Worm (Caenorhabditis elegans): ENCODE measurements around the gene trpl-2.

trpl-2 gene

ce11 chrIV:4336139-4336851, 9.8 kb downstream of the trpl-2 start, which contains the start of the genes W03B1.3 and oac-51:
Gene W03B1.3, minus strand, starts transcription at chrIV:4336239.
Gene oac-51, plus strand, starts transcription at chrIV:4336801.
- TF ChIP-seq hmg-1.2 (GFP tag; IDR thresholded peaks at IDR 0.05) = no peak
- no peak for TF ChIP-seq ztf-25 (GFP tag; IDR thresholded peaks at IDR 0.05)
- no peak for TF ChIP-seq zim-3 (tag; optimal IDR thresholded peaks at IDR 0.05)
- no peak for TF ChIP-seq repo-1 (tag; optimal IDR thresholded peaks at IDR 0.05)
- TF ChIP-seq somi-1 (GFP tag; optimal IDR thresholded peaks at IDR 0.05) = no peak
- no peak for TF ChIP-seq ztf-22 (GFP tag; optimal IDR thresholded peaks at IDR 0.05)
- no peak for TF ChIP-seq fkh-3 (tag; optimal IDR thresholded peaks at IDR 0.05)
- no peak for TF ChIP-seq hlh-12 (tag; optimal IDR thresholded peaks at IDR 0.05)
- no peak for TF ChIP-seq attf-5 (GFP tag; optimal IDR thresholded peaks at IDR 0.05)
- TF ChIP-seq lsl-1 (GFP tag; optimal IDR thresholded peaks at IDR 0.05) = no peak
- no peak for TF ChIP-seq let-607 (tag; optimal IDR thresholded peaks at IDR 0.05)
- TF ChIP-seq ceh-58 (GFP tag; IDR thresholded peaks at IDR 0.05) = no peak
- no peak for TF ChIP-seq mel-28 (tag; optimal IDR thresholded peaks at IDR 0.05; ENCODE audit: borderline replicate concordance)
- TF ChIP-seq nhr-179 (tag; optimal IDR thresholded peaks at IDR 0.05) = no peak
- TF ChIP-seq pbrm-1 (GFP tag; IDR thresholded peaks at IDR 0.05) = no peak
- TF ChIP-seq unc-62 (GFP tag; optimal IDR thresholded peaks at IDR 0.05) = no peak
- no peak for TF ChIP-seq K11D2.4 (GFP tag; IDR thresholded peaks at IDR 0.05)

- TF ChIP-seq attf-5 (GFP tag; optimal IDR thresholded peaks at IDR 0.05) (no peak), bed-1 (GFP tag; IDR thresholded peaks at IDR 0.05) (no peak), athp-1 (tag; optimal IDR thresholded peaks at IDR 0.05) (no peak), unc-62 (GFP tag; optimal IDR thresholded peaks at IDR 0.05) (no peak), snpc-1.1 (tag; optimal IDR thresholded peaks at IDR 0.05; ENCODE audit: insufficient read depth) (no peak), snpc-1.3 (tag; optimal IDR thresholded peaks at IDR 0.05; ENCODE audit: insufficient read depth) (no peak), ceh-100 (GFP tag; IDR thresholded peaks at IDR 0.05) (no peak), ccch-3 (GFP tag; optimal IDR thresholded peaks at IDR 0.05) (no peak), tbx-9 (tag; optimal IDR thresholded peaks at IDR 0.05; ENCODE audit: borderline replicate concordance) (no peak), C17E4.6 (GFP tag; IDR thresholded peaks at IDR 0.05) (no peak)
Measured at ce11 chrIV:4338217-4338616, 11.8 kb downstream of the trpl-2 start.

- TF ChIP-seq nhr-120 (GFP tag; IDR thresholded peaks at IDR 0.05) = no peak
- TF ChIP-seq lag-1 (GFP tag; IDR thresholded peaks at IDR 0.05) = no peak
- no peak for TF ChIP-seq madf-8 (GFP tag; conservative IDR thresholded peaks at IDR 0.05)
- TF ChIP-seq snpc-3.4 (tag; optimal IDR thresholded peaks at IDR 0.05) = no peak
- TF ChIP-seq ZK185.1 (tag; optimal IDR thresholded peaks at IDR 0.05; ENCODE audit: poor library complexity, severe bottlenecking) = no peak
- TF ChIP-seq nhr-179 (tag; optimal IDR thresholded peaks at IDR 0.05) = no peak
- TF ChIP-seq attf-5 (GFP tag; optimal IDR thresholded peaks at IDR 0.05) = no peak
- no peak for TF ChIP-seq lsl-1 (GFP tag; optimal IDR thresholded peaks at IDR 0.05)
- TF ChIP-seq zim-3 (tag; optimal IDR thresholded peaks at IDR 0.05) = no peak
- TF ChIP-seq Y53F4B.3 (GFP tag; IDR thresholded peaks at IDR 0.05) = no peak
- no peak for TF ChIP-seq ceh-27 (GFP tag; optimal IDR thresholded peaks at IDR 0.05)
Measured at ce11 chrIV:4344828-4345227, 18.4 kb downstream of the trpl-2 start.

- TF ChIP-seq ztf-3 (GFP tag; optimal IDR thresholded peaks at IDR 0.05) = no peak
- no peak for TF ChIP-seq attf-5 (GFP tag; optimal IDR thresholded peaks at IDR 0.05)
- TF ChIP-seq lin-40 (tag; optimal IDR thresholded peaks at IDR 0.05) = no peak
- no peak for TF ChIP-seq rcor-1 (GFP tag; IDR thresholded peaks at IDR 0.05)
- TF ChIP-seq aptf-3 (GFP tag; IDR thresholded peaks at IDR 0.05) = no peak
- no peak for TF ChIP-seq athp-1 (tag; optimal IDR thresholded peaks at IDR 0.05)
- no peak for TF ChIP-seq F33H1.4 (GFP tag; IDR thresholded peaks at IDR 0.05)
- no peak for TF ChIP-seq ztf-6 (GFP tag; IDR thresholded peaks at IDR 0.05)
- TF ChIP-seq lag-1 (GFP tag; IDR thresholded peaks at IDR 0.05) = no peak
- TF ChIP-seq sdz-38 (tag; optimal IDR thresholded peaks at IDR 0.05) = no peak
- TF ChIP-seq ceh-100 (GFP tag; IDR thresholded peaks at IDR 0.05) = no peak
- TF ChIP-seq efl-1 (GFP tag; optimal IDR thresholded peaks at IDR 0.05) = no peak
- TF ChIP-seq somi-1 (GFP tag; optimal IDR thresholded peaks at IDR 0.05) = no peak
- TF ChIP-seq F49E8.2 (tag; optimal IDR thresholded peaks at IDR 0.05; ENCODE audit: insufficient read depth) = no peak
- TF ChIP-seq lin-54 (GFP tag; optimal IDR thresholded peaks at IDR 0.05) = no peak
- no peak for TF ChIP-seq F22D6.2 (tag; optimal IDR thresholded peaks at IDR 0.05)
Measured at ce11 chrIV:4346512-4346911, 20.1 kb downstream of the trpl-2 start, which contains the start of gene oac-52. Gene oac-52, minus strand, starts transcription at chrIV:4346612.
